Comparison of ENCODE assay signal across 1 fruit fly cellular context in the genomic region with DNA sequence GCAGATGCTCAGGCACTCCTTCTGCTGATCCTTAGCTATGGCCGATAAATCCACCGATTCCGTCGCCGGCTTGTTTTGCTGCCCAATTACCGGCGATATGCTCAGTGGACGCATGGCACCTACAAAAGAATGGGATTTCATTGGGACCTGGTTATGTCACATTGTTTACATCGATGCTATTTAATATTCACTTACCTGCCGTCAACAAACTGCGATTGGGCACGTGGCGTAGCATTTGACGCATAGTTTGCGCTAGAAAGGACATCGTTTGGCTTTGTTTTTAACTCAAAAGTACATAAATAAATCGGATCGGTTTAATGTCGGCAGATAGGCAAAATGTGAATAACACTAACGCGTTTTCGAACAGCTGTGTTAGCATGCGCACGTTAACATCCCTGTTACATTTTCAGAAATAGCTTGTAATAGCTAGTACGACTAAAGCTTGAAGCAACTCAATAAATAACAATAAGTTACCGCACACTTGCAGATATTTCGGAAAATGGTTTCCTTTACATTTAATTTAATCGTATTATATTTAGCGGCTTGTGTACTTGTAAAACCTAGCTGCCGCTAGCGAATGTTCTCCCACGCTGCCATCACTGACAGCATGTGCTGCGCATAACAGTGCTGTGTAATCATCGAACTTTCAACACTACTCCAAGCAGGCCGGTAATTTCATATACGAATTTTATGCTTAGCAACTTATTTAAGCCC.
TF ChIP-seq lines count a peak whose summit lies in the region.

A gene (minus strand): TSS at position 347 of the 714 bp plus-strand sequence.
A gene (plus strand): TSS at position 626 of the 714 bp plus-strand sequence.

TF ChIP-seq in whole organism, embryonic, 481 proteins besides CTCF, POLR2A, EP300 and RAD21 (continued from another document and continues in another):
- TF ChIP-seq CG2129 (GFP tag; IDR thresholded peaks at IDR 0.05; lab: Robert Waterston, UW; ENCODE audit: partially characterized antibody): no peak
- TF ChIP-seq CG11093 (GFP tag; IDR thresholded peaks at IDR 0.05; lab: Robert Waterston, UW): no peak
- TF ChIP-seq tgo (GFP tag; IDR thresholded peaks at IDR 0.05; lab: Robert Waterston, UW): peak; percentile 36; the same call in 1 of the 3 replicates
- no peak for TF ChIP-seq sc (optimal IDR thresholded peaks at IDR 0.05; lab: Kevin White, UChicago)
- peak; percentile 5 for TF ChIP-seq sc (GFP tag; optimal IDR thresholded peaks at IDR 0.05; lab: Kevin White, UChicago)
- TF ChIP-seq p53 (GFP tag; optimal IDR thresholded peaks at IDR 0.05; lab: Kevin White, UChicago): no peak
- peak; percentile 44; the same call in 1 of the 2 replicates for TF ChIP-seq Taf1 (GFP tag; IDR thresholded peaks at IDR 0.05; lab: Robert Waterston, UW)
- no peak for TF ChIP-seq CG4707 (GFP tag; optimal IDR thresholded peaks at IDR 0.05; lab: Kevin White, UChicago)
- TF ChIP-seq CG4360 (GFP tag; IDR thresholded peaks at IDR 0.05; lab: Robert Waterston, UW): no peak
- peak; percentile 70 for TF ChIP-seq pzg (GFP tag; optimal IDR thresholded peaks at IDR 0.05; lab: Kevin White, UChicago)
- TF ChIP-seq Aef1 (GFP tag; IDR thresholded peaks at IDR 0.05; lab: Robert Waterston, UW): 0 out of 3 replicates have a peak, but pooled peaks have one; percentile 13
- no peak for TF ChIP-seq CG34224 (GFP tag; IDR thresholded peaks at IDR 0.05; lab: Robert Waterston, UW; ENCODE audit: partially characterized antibody)
- TF ChIP-seq Hr51 (GFP tag; optimal IDR thresholded peaks at IDR 0.05; lab: Kevin White, UChicago): peak; percentile 29 to 70
- TF ChIP-seq HLH3B (GFP tag; IDR thresholded peaks at IDR 0.05; lab: Robert Waterston, UW): no peak; the same call in 1 of the 2 replicates
- peak; percentile 29 for TF ChIP-seq CG34376 (GFP tag; optimal IDR thresholded peaks at IDR 0.05; lab: Kevin White, UChicago)
- TF ChIP-seq CG9609 (GFP tag; optimal IDR thresholded peaks at IDR 0.05; lab: Kevin White, UChicago): no peak
- TF ChIP-seq tna (GFP tag; IDR thresholded peaks at IDR 0.05; lab: Robert Waterston, UW; ENCODE audit: partially characterized antibody): no peak
- peak; percentile 65 for TF ChIP-seq CG12744 (GFP tag; optimal IDR thresholded peaks at IDR 0.05; lab: Kevin White, UChicago)
- peak; percentile 42 for TF ChIP-seq Mad (GFP tag; optimal IDR thresholded peaks at IDR 0.05; lab: Kevin White, UChicago)
- peak; percentile 80 for TF ChIP-seq lilli (GFP tag; optimal IDR thresholded peaks at IDR 0.05; lab: Kevin White, UChicago)
- peak in 1 of 3 experiments; percentile 17 for TF ChIP-seq Stat92E (GFP tag; optimal IDR thresholded peaks at IDR 0.05; lab: Kevin White, UChicago)
- peak; percentile 57 for TF ChIP-seq CG12391 (tag; optimal IDR thresholded peaks at IDR 0.05; lab: Kevin White, UChicago)
- peak; percentile 53 for TF ChIP-seq CG30020 (tag; optimal IDR thresholded peaks at IDR 0.05; lab: Kevin White, UChicago)
- no peak for TF ChIP-seq oc (tag; optimal IDR thresholded peaks at IDR 0.05; lab: Kevin White, UChicago)
- peak; percentile 24 for TF ChIP-seq Fer3 (tag; optimal IDR thresholded peaks at IDR 0.05; lab: Kevin White, UChicago)
- TF ChIP-seq vnd (GFP tag; IDR thresholded peaks at IDR 0.05; lab: Robert Waterston, UW; ENCODE audit: partially characterized antibody): no peak
- no peak for TF ChIP-seq dmrt11E (tag; optimal IDR thresholded peaks at IDR 0.05; lab: Kevin White, UChicago)
- peak; percentile 53 for TF ChIP-seq trem (tag; optimal IDR thresholded peaks at IDR 0.05; lab: Kevin White, UChicago)
- TF ChIP-seq Sox102F (GFP tag; optimal IDR thresholded peaks at IDR 0.05; lab: Kevin White, UChicago): peak; percentile 5
- no peak for TF ChIP-seq ftz-f1 (GFP tag; optimal IDR thresholded peaks at IDR 0.05; lab: Kevin White, UChicago)
- TF ChIP-seq CG4282 (GFP tag; optimal IDR thresholded peaks at IDR 0.05; lab: Kevin White, UChicago): peak; percentile 38
- peak; percentile 57 for TF ChIP-seq ind (GFP tag; optimal IDR thresholded peaks at IDR 0.05; lab: Kevin White, UChicago)
- TF ChIP-seq CG17912 (GFP tag; optimal IDR thresholded peaks at IDR 0.05; lab: Kevin White, UChicago): no peak
- no peak for TF ChIP-seq CG6654 (GFP tag; optimal IDR thresholded peaks at IDR 0.05; lab: Kevin White, UChicago)
- no peak for TF ChIP-seq Gsc (GFP tag; IDR thresholded peaks at IDR 0.05; lab: Robert Waterston, UW)
- TF ChIP-seq tll (GFP tag; optimal IDR thresholded peaks at IDR 0.05; lab: Kevin White, UChicago): peak in 1 of 2 experiments; percentile 43
- TF ChIP-seq gcm2 (GFP tag; optimal IDR thresholded peaks at IDR 0.05; lab: Kevin White, UChicago): peak; percentile 10
- TF ChIP-seq dm (GFP tag; optimal IDR thresholded peaks at IDR 0.05; lab: Kevin White, UChicago): peak; percentile 94
- no peak for TF ChIP-seq C15 (GFP tag; IDR thresholded peaks at IDR 0.05; lab: Robert Waterston, UW)
- no peak for TF ChIP-seq amos (GFP tag; IDR thresholded peaks at IDR 0.05; lab: Robert Waterston, UW; ENCODE audit: partially characterized antibody)
- no peak for TF ChIP-seq CG3995 (GFP tag; optimal IDR thresholded peaks at IDR 0.05; lab: Kevin White, UChicago)
- TF ChIP-seq shn (GFP tag; optimal IDR thresholded peaks at IDR 0.05; lab: Kevin White, UChicago): peak; percentile 57
- TF ChIP-seq az2 (GFP tag; optimal IDR thresholded peaks at IDR 0.05; lab: Kevin White, UChicago): peak; percentile 51
- TF ChIP-seq CG6791 (GFP tag; IDR thresholded peaks at IDR 0.05; lab: Robert Waterston, UW; ENCODE audit: partially characterized antibody): no peak
- peak; percentile 68 for TF ChIP-seq CG12769 (tag; optimal IDR thresholded peaks at IDR 0.05; lab: Kevin White, UChicago)
- TF ChIP-seq CG12299 (tag; optimal IDR thresholded peaks at IDR 0.05; lab: Kevin White, UChicago): peak; percentile 33
- peak; percentile 97 for TF ChIP-seq CG17186 (GFP tag; optimal IDR thresholded peaks at IDR 0.05; lab: Kevin White, UChicago)
- peak; percentile 36 for TF ChIP-seq jumu (GFP tag; optimal IDR thresholded peaks at IDR 0.05; lab: Kevin White, UChicago)
- TF ChIP-seq sisA (GFP tag; IDR thresholded peaks at IDR 0.05; lab: Robert Waterston, UW): no peak
- peak; percentile 89 for TF ChIP-seq sens (GFP tag; lab: Kevin White, UChicago)
- no peak for TF ChIP-seq kay (GFP tag; optimal IDR thresholded peaks at IDR 0.05; lab: Kevin White, UChicago)
- no peak for TF ChIP-seq Elba2 (GFP tag; optimal IDR thresholded peaks at IDR 0.05; lab: Kevin White, UChicago)
- peak; percentile 18 for TF ChIP-seq Six4 (GFP tag; optimal IDR thresholded peaks at IDR 0.05; lab: Kevin White, UChicago)
- no peak for TF ChIP-seq Dref (GFP tag; IDR thresholded peaks at IDR 0.05; lab: Robert Waterston, UW)
- peak; percentile 32 for TF ChIP-seq fd3F (GFP tag; optimal IDR thresholded peaks at IDR 0.05; lab: Kevin White, UChicago)
- no peak for TF ChIP-seq Trl (optimal IDR thresholded peaks at IDR 0.05; lab: Kevin White, UChicago)
- TF ChIP-seq Trl (GFP tag; optimal IDR thresholded peaks at IDR 0.05; lab: Kevin White, UChicago): peak; percentile 33
- no peak for TF ChIP-seq run (tag; optimal IDR thresholded peaks at IDR 0.05; lab: Kevin White, UChicago)
- TF ChIP-seq lbe (GFP tag; optimal IDR thresholded peaks at IDR 0.05; lab: Kevin White, UChicago): no peak
- no peak for TF ChIP-seq HmgD (GFP tag; optimal IDR thresholded peaks at IDR 0.05; lab: Kevin White, UChicago)
- TF ChIP-seq CG18262 (tag; optimal IDR thresholded peaks at IDR 0.05; lab: Kevin White, UChicago): peak; percentile 21
- TF ChIP-seq tin (GFP tag; optimal IDR thresholded peaks at IDR 0.05; lab: Kevin White, UChicago): peak; percentile 51
- peak; percentile 50 for TF ChIP-seq CG7786 (GFP tag; optimal IDR thresholded peaks at IDR 0.05; lab: Kevin White, UChicago)
- no peak for TF ChIP-seq CG14965 (GFP tag; optimal IDR thresholded peaks at IDR 0.05; lab: Kevin White, UChicago; ENCODE audit: borderline replicate concordance)
- TF ChIP-seq Drgx (GFP tag; IDR thresholded peaks at IDR 0.05; lab: Robert Waterston, UW): no peak
- no peak for TF ChIP-seq nau (GFP tag; optimal IDR thresholded peaks at IDR 0.05; lab: Kevin White, UChicago)
- peak; percentile 81 to 94 for TF ChIP-seq crp (GFP tag; optimal IDR thresholded peaks at IDR 0.05; lab: Kevin White, UChicago)
- peak; percentile 66 for TF ChIP-seq sug (tag; optimal IDR thresholded peaks at IDR 0.05; lab: Kevin White, UChicago)
- TF ChIP-seq CG12104 (GFP tag; optimal IDR thresholded peaks at IDR 0.05; lab: Kevin White, UChicago): no peak
- TF ChIP-seq fd102C (GFP tag; optimal IDR thresholded peaks at IDR 0.05; lab: Kevin White, UChicago): no peak
- TF ChIP-seq her (GFP tag; optimal IDR thresholded peaks at IDR 0.05; lab: Kevin White, UChicago): peak; percentile 60
- TF ChIP-seq bbx (GFP tag; IDR thresholded peaks at IDR 0.05; lab: Robert Waterston, UW; ENCODE audit: partially characterized antibody): no peak
- TF ChIP-seq CG6254 (GFP tag; optimal IDR thresholded peaks at IDR 0.05; lab: Kevin White, UChicago): peak; percentile 31
- TF ChIP-seq maf-S (GFP tag; optimal IDR thresholded peaks at IDR 0.05; lab: Kevin White, UChicago): peak; percentile 50
- TF ChIP-seq Hsf (GFP tag; optimal IDR thresholded peaks at IDR 0.05; lab: Kevin White, UChicago): peak; percentile 69
- peak; percentile 47; the same call in 1 of the 3 replicates for TF ChIP-seq ci (GFP tag; IDR thresholded peaks at IDR 0.05; lab: Robert Waterston, UW)
- peak; percentile 63 for TF ChIP-seq caup (GFP tag; optimal IDR thresholded peaks at IDR 0.05; lab: Kevin White, UChicago; ENCODE audit: severe bottlenecking)
- peak; percentile 23 for TF ChIP-seq CG8944 (GFP tag; optimal IDR thresholded peaks at IDR 0.05; lab: Kevin White, UChicago)
- peak in 1 of 2 experiments; percentile 4 for TF ChIP-seq chif (GFP tag; optimal IDR thresholded peaks at IDR 0.05; lab: Kevin White, UChicago)
- peak; percentile 79 for TF ChIP-seq CG30403 (GFP tag; optimal IDR thresholded peaks at IDR 0.05; lab: Kevin White, UChicago)
- no peak for TF ChIP-seq B-H1 (GFP tag; IDR thresholded peaks at IDR 0.05; lab: Robert Waterston, UW)
- TF ChIP-seq Sry-δ (GFP tag; optimal IDR thresholded peaks at IDR 0.05; lab: Kevin White, UChicago): peak; percentile 55
- TF ChIP-seq z (GFP tag; IDR thresholded peaks at IDR 0.05; lab: Robert Waterston, UW): no peak
- peak; percentile 57 for TF ChIP-seq phol (tag; optimal IDR thresholded peaks at IDR 0.05; lab: Kevin White, UChicago)
- TF ChIP-seq Ssrp (tag; optimal IDR thresholded peaks at IDR 0.05; lab: Kevin White, UChicago): peak; percentile 3
- peak; percentile 67 for TF ChIP-seq CG9797 (GFP tag; optimal IDR thresholded peaks at IDR 0.05; lab: Kevin White, UChicago)
- TF ChIP-seq h (optimal IDR thresholded peaks at IDR 0.05; lab: Kevin White, UChicago): no peak
- TF ChIP-seq ase (GFP tag; IDR thresholded peaks at IDR 0.05; lab: Robert Waterston, UW): no peak
- TF ChIP-seq CG10274 (GFP tag; optimal IDR thresholded peaks at IDR 0.05; lab: Kevin White, UChicago): no peak
- TF ChIP-seq CG6683 (GFP tag; optimal IDR thresholded peaks at IDR 0.05; lab: Kevin White, UChicago): no peak
- peak; percentile 57 for TF ChIP-seq CoRest (tag; optimal IDR thresholded peaks at IDR 0.05; lab: Kevin White, UChicago)
- peak; percentile 28 for TF ChIP-seq CG12942 (GFP tag; optimal IDR thresholded peaks at IDR 0.05; lab: Kevin White, UChicago)
- no peak for TF ChIP-seq Oaz (GFP tag; IDR thresholded peaks at IDR 0.05; lab: Robert Waterston, UW)
- no peak for TF ChIP-seq Hmx (GFP tag; optimal IDR thresholded peaks at IDR 0.05; lab: Kevin White, UChicago)
- TF ChIP-seq H2.0 (GFP tag; IDR thresholded peaks at IDR 0.05; lab: Robert Waterston, UW): peak; percentile 40
- TF ChIP-seq CG2202 (tag; optimal IDR thresholded peaks at IDR 0.05; lab: Kevin White, UChicago): no peak
- TF ChIP-seq Vsx1 (GFP tag; optimal IDR thresholded peaks at IDR 0.05; lab: Kevin White, UChicago): no peak
- no peak for TF ChIP-seq crc (GFP tag; optimal IDR thresholded peaks at IDR 0.05; lab: Kevin White, UChicago)
- no peak for TF ChIP-seq Jarid2 (GFP tag; optimal IDR thresholded peaks at IDR 0.05; lab: Kevin White, UChicago)
- peak; percentile 30 for TF ChIP-seq tup (GFP tag; optimal IDR thresholded peaks at IDR 0.05; lab: Kevin White, UChicago)
- no peak for TF ChIP-seq jigr1 (GFP tag; IDR thresholded peaks at IDR 0.05; lab: Robert Waterston, UW)
- peak; percentile 34 for TF ChIP-seq MESR4 (GFP tag; optimal IDR thresholded peaks at IDR 0.05; lab: Kevin White, UChicago)
- TF ChIP-seq Fer2 (tag; optimal IDR thresholded peaks at IDR 0.05; lab: Kevin White, UChicago): peak; percentile 2
- peak; percentile 11 for TF ChIP-seq Dek (tag; optimal IDR thresholded peaks at IDR 0.05; lab: Kevin White, UChicago)
- peak; percentile 31 for TF ChIP-seq repo (GFP tag; optimal IDR thresholded peaks at IDR 0.05; lab: Kevin White, UChicago)
- TF ChIP-seq vfl (GFP tag; optimal IDR thresholded peaks at IDR 0.05; lab: Kevin White, UChicago): peak; percentile 69
- TF ChIP-seq Mrtf (GFP tag; IDR thresholded peaks at IDR 0.05; lab: Robert Waterston, UW): peak; percentile 32; the same call in 1 of the 3 replicates
- TF ChIP-seq salm (tag; optimal IDR thresholded peaks at IDR 0.05; lab: Kevin White, UChicago): no peak
- peak; percentile 36 for TF ChIP-seq CG18764 (GFP tag; optimal IDR thresholded peaks at IDR 0.05; lab: Kevin White, UChicago)
- TF ChIP-seq H15 (GFP tag; IDR thresholded peaks at IDR 0.05; lab: Robert Waterston, UW): no peak
- TF ChIP-seq Ets97D (GFP tag; optimal IDR thresholded peaks at IDR 0.05; lab: Kevin White, UChicago): peak; percentile 62
- TF ChIP-seq CG7357 (GFP tag; IDR thresholded peaks at IDR 0.05; lab: Robert Waterston, UW): no peak
- peak; percentile 41; the same call in 1 of the 2 replicates for TF ChIP-seq CG16779 (GFP tag; IDR thresholded peaks at IDR 0.05; lab: Robert Waterston, UW)
- TF ChIP-seq cwo (GFP tag; optimal IDR thresholded peaks at IDR 0.05; lab: Kevin White, UChicago): peak; percentile 45
- peak; percentile 96 for TF ChIP-seq Med (GFP tag; lab: Kevin White, UChicago)
- TF ChIP-seq CG14710 (tag; optimal IDR thresholded peaks at IDR 0.05; lab: Kevin White, UChicago): peak; percentile 64
- TF ChIP-seq CG32772 (GFP tag; IDR thresholded peaks at IDR 0.05; lab: Robert Waterston, UW): no peak
- TF ChIP-seq CG1602 (GFP tag; optimal IDR thresholded peaks at IDR 0.05; lab: Kevin White, UChicago): no peak
- no peak for TF ChIP-seq cas (GFP tag; IDR thresholded peaks at IDR 0.05; lab: Robert Waterston, UW)
- no peak for TF ChIP-seq aop (GFP tag; IDR thresholded peaks at IDR 0.05; lab: Robert Waterston, UW)
- TF ChIP-seq CG17802 (tag; optimal IDR thresholded peaks at IDR 0.05; lab: Kevin White, UChicago): no peak
- no peak for TF ChIP-seq emc (GFP tag; optimal IDR thresholded peaks at IDR 0.05; lab: Kevin White, UChicago)
- no peak for TF ChIP-seq CG2889 (GFP tag; IDR thresholded peaks at IDR 0.05; lab: Robert Waterston, UW)
